Fruit fly (Drosophila melanogaster): Measurements from ENCODE around the gene RpS10b.

The RpS10b gene

dm6 chrX:19615990-19616663 lies 18.3 kb downstream of the RpS10b start, which contains the start of gene CG14210 (continued):
- TF ChIP-seq CG17802 (tag; optimal IDR thresholded peaks at IDR 0.05) (no peak), zen2 (GFP tag; IDR thresholded peaks at IDR 0.05; ENCODE audit: partially characterized antibody) (peak; percentile 78), YL-1 (GFP tag; optimal IDR thresholded peaks at IDR 0.05) (peak; percentile 52), CG17385 (GFP tag; optimal IDR thresholded peaks at IDR 0.05) (no peak), CG6765 (GFP tag; optimal IDR thresholded peaks at IDR 0.05) (no peak), crp (GFP tag; optimal IDR thresholded peaks at IDR 0.05) (peak; percentile 3 to 84), CG14860 (GFP tag; IDR thresholded peaks at IDR 0.05; ENCODE audit: partially characterized antibody) (peak; percentile 52; the same call in 2 of the 3 replicates), MESR4 (GFP tag; optimal IDR thresholded peaks at IDR 0.05) (peak; percentile 57), E2f2 (GFP tag; IDR thresholded peaks at IDR 0.05) (peak; percentile 91), odd (GFP tag; optimal IDR thresholded peaks at IDR 0.05) (no peak), dpn (GFP tag; optimal IDR thresholded peaks at IDR 0.05) (no peak), CG17361 (GFP tag; IDR thresholded peaks at IDR 0.05) (no peak), nau (GFP tag; optimal IDR thresholded peaks at IDR 0.05) (no peak), sisA (GFP tag; IDR thresholded peaks at IDR 0.05) (no peak), shn (GFP tag; optimal IDR thresholded peaks at IDR 0.05) (no peak), Sry-δ (GFP tag; optimal IDR thresholded peaks at IDR 0.05) (peak; percentile 52), CG1792 (GFP tag; optimal IDR thresholded peaks at IDR 0.05) (no peak), CG11696 (GFP tag; IDR thresholded peaks at IDR 0.05) (no peak), CG7745 (tag; optimal IDR thresholded peaks at IDR 0.05) (no peak), dm (GFP tag; optimal IDR thresholded peaks at IDR 0.05) (peak; percentile 90), dmrt99B (tag; optimal IDR thresholded peaks at IDR 0.05) (no peak), lbe (GFP tag; optimal IDR thresholded peaks at IDR 0.05) (no peak), CG7786 (GFP tag; optimal IDR thresholded peaks at IDR 0.05) (no peak), ham (GFP tag; IDR thresholded peaks at IDR 0.05) (no peak), CG18764 (GFP tag; optimal IDR thresholded peaks at IDR 0.05) (no peak), CG13123 (GFP tag; optimal IDR thresholded peaks at IDR 0.05) (no peak), CG30431 (GFP tag; optimal IDR thresholded peaks at IDR 0.05) (no peak), az2 (GFP tag; optimal IDR thresholded peaks at IDR 0.05) (no peak), pum (GFP tag; optimal IDR thresholded peaks at IDR 0.05) (no peak), lab (GFP tag; optimal IDR thresholded peaks at IDR 0.05) (no peak), stwl (tag; optimal IDR thresholded peaks at IDR 0.05) (peak; percentile 40), sens (GFP tag) (peak; percentile 19), CG8765 (GFP tag; IDR thresholded peaks at IDR 0.05) (no peak), grn (GFP tag; optimal IDR thresholded peaks at IDR 0.05) (no peak), Hsf (GFP tag; optimal IDR thresholded peaks at IDR 0.05) (no peak), CG10209 (GFP tag; optimal IDR thresholded peaks at IDR 0.05) (no peak), CG16779 (GFP tag; IDR thresholded peaks at IDR 0.05) (no peak), eve (GFP tag; optimal IDR thresholded peaks at IDR 0.05) (no peak), NfI (GFP tag; optimal IDR thresholded peaks at IDR 0.05) (no peak), CG8089 (GFP tag; optimal IDR thresholded peaks at IDR 0.05) (no peak), disco-r (GFP tag; optimal IDR thresholded peaks at IDR 0.05) (no peak), croc (GFP tag; conservative IDR thresholded peaks at IDR 0.05) (no peak), Jarid2 (GFP tag; optimal IDR thresholded peaks at IDR 0.05) (no peak), CG14667 (GFP tag; IDR thresholded peaks at IDR 0.05) (no peak), CG16815 (GFP tag; optimal IDR thresholded peaks at IDR 0.05) (no peak), slou (GFP tag; optimal IDR thresholded peaks at IDR 0.05) (no peak), tgo (GFP tag; IDR thresholded peaks at IDR 0.05) (no peak), CG33213 (GFP tag; optimal IDR thresholded peaks at IDR 0.05) (no peak), CG2199 (GFP tag; IDR thresholded peaks at IDR 0.05) (no peak), chn (GFP tag; optimal IDR thresholded peaks at IDR 0.05) (no peak), tll (GFP tag; optimal IDR thresholded peaks at IDR 0.05) (no peak)

Data from whole organism, embryonic.